Worm (Caenorhabditis elegans): ENCODE measurements around the gene col-122.

Gene col-122

DNA sequence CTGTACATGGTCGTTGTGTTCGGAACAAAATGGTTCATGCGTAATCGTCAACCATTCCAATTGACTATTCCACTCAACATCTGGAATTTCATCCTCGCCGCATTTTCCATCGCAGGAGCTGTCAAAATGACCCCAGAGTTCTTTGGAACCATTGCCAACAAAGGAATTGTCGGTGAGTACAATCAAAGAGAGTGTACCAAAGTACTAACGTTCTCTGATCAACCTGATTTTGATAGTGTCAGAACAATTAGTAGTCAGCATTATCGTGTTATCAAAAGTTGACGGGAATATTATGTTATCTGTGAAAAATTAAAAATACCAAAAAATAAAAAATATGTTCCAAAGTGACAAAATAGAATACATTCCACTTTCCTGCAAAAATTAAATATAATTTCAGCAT lies 36.2 kb upstream of the col-122 start:
- TF ChIP-seq ets-4 (tag; optimal IDR thresholded peaks at IDR 0.05) (no peak), rnt-1 (tag; optimal IDR thresholded peaks at IDR 0.05) (no peak), eyg-1 (tag; optimal IDR thresholded peaks at IDR 0.05) (no peak), ceh-22 (tag; optimal IDR thresholded peaks at IDR 0.05) (no peak), pha-2 (tag; optimal IDR thresholded peaks at IDR 0.05) (no peak), pha-4 (tag; optimal IDR thresholded peaks at IDR 0.05) (no peak), ceh-31 (tag; optimal IDR thresholded peaks at IDR 0.05) (no peak), hlh-13 (GFP tag; optimal IDR thresholded peaks at IDR 0.05) (no peak), sox-2 (GFP tag; IDR thresholded peaks at IDR 0.05) (no peak), hlh-8 (tag; optimal IDR thresholded peaks at IDR 0.05) (no peak), tbx-2 (tag; optimal IDR thresholded peaks at IDR 0.05) (no peak), ceh-19 (GFP tag; optimal IDR thresholded peaks at IDR 0.05) (no peak), odd-2 (tag; optimal IDR thresholded peaks at IDR 0.05) (no peak), ceh-14 (tag; optimal IDR thresholded peaks at IDR 0.05) (no peak), ahr-1 (tag; optimal IDR thresholded peaks at IDR 0.05) (no peak), pag-3 (tag; optimal IDR thresholded peaks at IDR 0.05; ENCODE audit: borderline replicate concordance) (no peak)

DNA sequence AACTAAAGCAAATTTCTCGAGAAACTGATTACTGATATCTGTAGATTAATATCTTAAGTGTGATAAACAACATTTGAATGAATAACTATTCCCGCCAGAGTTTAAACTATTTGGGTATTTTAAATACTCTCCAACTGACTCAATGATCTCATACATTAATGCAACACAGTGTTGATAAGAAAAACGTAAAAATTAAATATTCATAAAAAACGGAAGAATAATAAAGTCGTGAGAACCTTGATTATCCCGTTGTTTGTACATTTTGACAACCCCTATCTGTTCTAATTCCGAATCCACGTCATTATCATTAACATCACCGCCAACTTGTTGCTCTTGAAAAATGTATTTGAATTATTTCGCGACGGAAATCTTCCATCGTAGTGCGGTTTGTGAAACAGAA lies 33.5 kb upstream of the col-122 start, which contains the start of gene elo-7:
Gene elo-7 (plus strand): TSS at position 301 of the 400 bp plus-strand sequence.
- no peak for TF ChIP-seq lim-6 (tag; optimal IDR thresholded peaks at IDR 0.05)

DNA sequence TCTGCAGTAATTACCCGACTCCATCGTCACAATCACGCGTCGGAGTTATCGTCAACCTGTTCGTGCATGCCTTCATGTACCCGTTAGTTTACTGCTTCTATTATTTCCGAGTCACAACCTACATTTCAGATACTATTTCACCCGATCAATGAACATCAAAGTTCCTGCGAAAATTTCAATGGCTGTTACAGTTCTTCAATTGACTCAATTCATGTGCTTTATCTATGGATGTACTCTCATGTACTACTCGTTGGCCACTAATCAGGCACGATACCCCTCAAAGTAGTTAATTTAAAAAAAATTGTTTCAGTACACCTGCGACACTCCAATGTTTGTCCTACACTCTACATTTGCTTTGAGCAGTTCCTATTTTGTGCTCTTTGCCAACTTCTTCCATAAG lies 32.4 kb upstream of the col-122 start:
- TF ChIP-seq mec-3 (tag; optimal IDR thresholded peaks at IDR 0.05; ENCODE audit: borderline replicate concordance), result no peak
- no peak for TF ChIP-seq rnt-1 (tag; optimal IDR thresholded peaks at IDR 0.05)
- no peak for TF ChIP-seq sdc-2 (tag; optimal IDR thresholded peaks at IDR 0.05)

DNA sequence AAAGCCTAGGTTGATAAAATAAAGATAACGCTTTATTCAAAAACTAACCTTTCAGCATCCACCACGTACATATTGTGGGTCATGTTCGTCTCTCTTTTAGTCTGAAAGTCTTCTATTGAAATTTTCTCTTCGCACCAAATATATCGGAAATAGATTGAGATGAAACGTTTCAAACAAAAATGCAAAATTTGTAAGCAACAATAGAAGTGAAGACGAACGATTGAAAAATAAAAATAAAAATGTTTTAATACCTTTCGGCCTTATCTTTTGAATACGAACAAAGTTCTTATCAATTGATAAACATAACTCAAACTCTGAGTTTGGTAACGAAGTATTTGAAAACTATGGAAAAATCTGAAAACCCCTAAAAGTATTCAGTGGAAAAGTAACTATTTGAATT lies 30.1 kb upstream of the col-122 start, which contains the start of gene F56H11.2:
Gene F56H11.2 (minus strand): TSS at position 101 of the 400 bp plus-strand sequence.
- TF ChIP-seq ceh-22 (tag; optimal IDR thresholded peaks at IDR 0.05) (no peak), pat-9 (tag; optimal IDR thresholded peaks at IDR 0.05) (no peak), T23F11.4 (GFP tag; optimal IDR thresholded peaks at IDR 0.05) (no peak), hlh-8 (tag; optimal IDR thresholded peaks at IDR 0.05) (no peak), ttx-3 (tag; optimal IDR thresholded peaks at IDR 0.05) (no peak), ceh-48 (tag; optimal IDR thresholded peaks at IDR 0.05) (no peak), dve-1 (tag; optimal IDR thresholded peaks at IDR 0.05) (no peak), ceh-30 (tag; optimal IDR thresholded peaks at IDR 0.05) (no peak), Y22D7AL.16 (tag; optimal IDR thresholded peaks at IDR 0.05) (no peak), nfya-1 (tag; optimal IDR thresholded peaks at IDR 0.05) (no peak)

DNA sequence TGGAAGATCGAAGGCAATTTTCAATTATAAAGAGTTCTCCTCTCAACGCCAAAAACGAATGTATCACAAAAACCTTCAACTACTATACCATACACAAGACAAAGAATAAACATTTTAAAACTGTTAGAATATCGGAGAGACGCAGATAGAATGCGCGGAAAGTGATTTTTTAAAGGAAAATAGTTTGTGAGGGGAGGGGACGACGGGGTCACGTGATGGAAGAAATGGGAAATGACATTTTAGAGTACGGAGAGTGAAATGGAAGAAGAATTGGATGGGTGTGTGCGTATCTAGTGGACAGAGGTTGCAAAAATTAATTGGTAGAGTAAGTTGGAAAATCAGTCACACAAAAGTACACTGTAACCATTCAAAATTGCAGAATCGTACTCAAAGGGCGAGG lies 28.8 kb upstream of the col-122 start:
- TF ChIP-seq F13H6.1 (tag; optimal IDR thresholded peaks at IDR 0.05) (no peak), hlh-30 (tag; optimal IDR thresholded peaks at IDR 0.05; ENCODE audit: insufficient read depth) (peak; percentile 78)

DNA sequence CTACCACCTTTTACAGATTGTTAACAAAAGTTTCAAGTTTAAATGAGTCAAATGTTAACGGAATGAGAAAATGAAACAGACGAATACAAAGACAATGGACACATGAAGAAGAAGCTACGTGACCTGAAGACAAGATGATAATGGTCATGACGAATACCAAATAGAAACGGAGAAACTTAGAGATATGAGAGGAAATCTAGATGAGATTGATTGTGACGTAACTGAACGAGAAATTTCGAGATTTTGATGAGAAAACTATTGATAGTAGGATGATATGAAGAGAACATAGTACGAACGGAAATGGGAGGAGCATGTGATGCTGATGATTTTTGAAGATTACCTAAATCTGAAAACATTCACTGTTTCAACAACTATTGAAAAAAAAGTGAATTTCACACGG lies 28.1 kb upstream of the col-122 start:
- TF ChIP-seq ceh-31 (tag; optimal IDR thresholded peaks at IDR 0.05), result no peak
- TF ChIP-seq pat-9 (tag; optimal IDR thresholded peaks at IDR 0.05), result no peak
- no peak for TF ChIP-seq pqm-1 (tag; optimal IDR thresholded peaks at IDR 0.05)
- no peak for TF ChIP-seq zip-5 (tag; optimal IDR thresholded peaks at IDR 0.05)

DNA sequence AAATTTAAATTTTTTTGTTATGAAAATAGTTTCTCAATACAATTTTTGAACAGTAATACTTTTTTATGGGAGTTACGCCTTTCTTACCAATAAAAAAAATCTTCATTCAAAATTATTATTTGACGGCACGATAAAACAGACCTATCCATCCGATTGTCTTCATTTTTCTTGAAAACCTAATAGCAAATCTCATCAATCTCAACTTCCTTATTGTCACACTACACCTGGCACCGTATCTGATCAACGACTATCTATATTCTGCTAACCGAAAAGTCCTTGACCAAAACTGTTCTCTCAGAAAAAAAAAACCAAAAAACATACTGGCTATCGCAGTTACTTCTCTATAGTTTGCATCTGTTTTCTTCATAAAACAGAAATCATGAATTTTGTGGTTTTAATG lies 27.1 kb upstream of the col-122 start:
- TF ChIP-seq pros-1 (tag; optimal IDR thresholded peaks at IDR 0.05), result no peak
- TF ChIP-seq K09A11.1 (tag; optimal IDR thresholded peaks at IDR 0.05; ENCODE audit: insufficient read depth), result no peak
- no peak for TF ChIP-seq sox-4 (tag; optimal IDR thresholded peaks at IDR 0.05)
- no peak for TF ChIP-seq madf-2 (tag; optimal IDR thresholded peaks at IDR 0.05)
- TF ChIP-seq fkh-6 (tag; optimal IDR thresholded peaks at IDR 0.05), result no peak
- TF ChIP-seq pha-2 (tag; optimal IDR thresholded peaks at IDR 0.05), result no peak
- no peak for TF ChIP-seq sox-2 (GFP tag; IDR thresholded peaks at IDR 0.05)
- TF ChIP-seq elt-4 (tag; optimal IDR thresholded peaks at IDR 0.05), result no peak

All from whole organism, late embryonic.